Worm (Caenorhabditis elegans) whole organism, late embryonic: Measurements from ENCODE around the gene E02H4.7.
A peak's percentile ranks its signal among the peaks of the same experiment; 100 is the strongest.

ENCODE experiments used
- F13H6.1 ChIP-seq: sonication (generic microtip); optimal IDR thresholded peaks from 2 replicates; lab custom pipeline; 2016; ENCODE audit warnings: missing genetic modification characterization, missing compliant biosample characterization
- T23F11.4 ChIP-seq: fragments of 200-800 bp; sonication (Bioruptor generic); optimal IDR thresholded peaks from 2 replicates; lab custom pipeline; 2018; ENCODE audit warnings: mild to moderate bottlenecking, missing genetic modification characterization, missing compliant biosample characterization
- Y22D7AL.16 ChIP-seq: sonication (generic microtip); optimal IDR thresholded peaks from 2 replicates; lab custom pipeline; 2016; ENCODE audit warnings: missing genetic modification characterization, missing compliant biosample characterization
- ahr-1 ChIP-seq: sonication (generic microtip); optimal IDR thresholded peaks from 2 replicates; lab custom pipeline; 2016; ENCODE audit warnings: missing genetic modification characterization, missing compliant biosample characterization
- ceh-14 ChIP-seq: sonication (generic microtip); optimal IDR thresholded peaks from 2 replicates; lab custom pipeline; 2016; ENCODE audit warnings: missing genotype, missing genetic modification characterization, missing compliant biosample characterization
- ceh-18 ChIP-seq: sonication (generic microtip); optimal IDR thresholded peaks from 2 replicates; lab custom pipeline; 2016; ENCODE audit warnings: missing genetic modification characterization, missing compliant biosample characterization
- ceh-24 ChIP-seq: sonication (generic microtip); optimal IDR thresholded peaks from 2 replicates; lab custom pipeline; 2016; ENCODE audit warnings: mild to moderate bottlenecking, missing genetic modification characterization, missing compliant biosample characterization
- ceh-31 ChIP-seq: sonication (generic microtip); optimal IDR thresholded peaks from 2 replicates; lab custom pipeline; 2016; ENCODE audit warnings: missing genetic modification characterization, missing compliant biosample characterization
- ceh-45 ChIP-seq: fragments of 200-800 bp; sonication (Bioruptor generic); IDR thresholded peaks from 2 replicates; pipeline ENCODE4 v1.3.6; 2022; ENCODE audit warnings: missing genetic modification reagents, missing genetic modification characterization, missing compliant biosample characterization
- ceh-6 ChIP-seq: fragments of 200-800 bp; sonication (Bioruptor generic); optimal IDR thresholded peaks from 2 replicates; lab custom pipeline; 2018; ENCODE audit warnings: mild to moderate bottlenecking, missing genetic modification characterization, missing compliant biosample characterization
- ceh-9 ChIP-seq: sonication (generic microtip); optimal IDR thresholded peaks from 2 replicates; lab custom pipeline; 2016; ENCODE audit warnings: mild to moderate bottlenecking, missing genetic modification characterization, inconsistent platforms, missing compliant biosample characterization
- dve-1 ChIP-seq: sonication (generic microtip); optimal IDR thresholded peaks from 2 replicates; lab custom pipeline; 2017; ENCODE audit warnings: antibody characterized with exemption, mild to moderate bottlenecking, missing genetic modification characterization, missing compliant biosample characterization
- elt-2 ChIP-seq: sonication (generic microtip); optimal IDR thresholded peaks from 2 replicates; lab custom pipeline; 2016; ENCODE audit warnings: missing genetic modification reagents, missing genetic modification characterization, missing compliant biosample characterization
- elt-4 ChIP-seq: sonication (generic microtip); optimal IDR thresholded peaks from 2 replicates; lab custom pipeline; 2016; ENCODE audit warnings: missing genetic modification characterization, missing compliant biosample characterization
- eyg-1 ChIP-seq: sonication (generic microtip); optimal IDR thresholded peaks from 2 replicates; lab custom pipeline; 2016; ENCODE audit warnings: missing genotype, missing genetic modification characterization, missing compliant biosample characterization
- fkh-6 ChIP-seq: sonication (generic microtip); optimal IDR thresholded peaks from 2 replicates; lab custom pipeline; 2016; ENCODE audit warnings: missing genetic modification characterization, missing compliant biosample characterization
- gmeb-2 ChIP-seq: sonication (generic microtip); optimal IDR thresholded peaks from 2 replicates; lab custom pipeline; 2016; ENCODE audit warnings: missing genetic modification characterization, inconsistent platforms, missing compliant biosample characterization
- hlh-15 ChIP-seq: sonication (generic microtip); optimal IDR thresholded peaks from 2 replicates; lab custom pipeline; 2016; ENCODE audit warnings: missing genetic modification characterization, missing compliant biosample characterization
- hlh-30 ChIP-seq: sonication (generic microtip); optimal IDR thresholded peaks from 2 replicates; lab custom pipeline; 2017; ENCODE audit warnings: antibody characterized with exemption, missing genetic modification characterization, missing compliant biosample characterization; ENCODE audit not compliant: insufficient read depth
- lim-6 ChIP-seq: sonication (generic microtip); optimal IDR thresholded peaks from 2 replicates; lab custom pipeline; 2016; ENCODE audit warnings: missing genetic modification characterization, missing compliant biosample characterization
- mec-3 ChIP-seq: sonication (generic microtip); optimal IDR thresholded peaks from 2 replicates; lab custom pipeline; 2016; ENCODE audit warnings: borderline replicate concordance, missing genetic modification characterization, missing compliant biosample characterization
- nfya-1 ChIP-seq: sonication (generic microtip); optimal IDR thresholded peaks from 2 replicates; lab custom pipeline; 2017; ENCODE audit warnings: missing genetic modification characterization, mild to moderate bottlenecking, missing compliant biosample characterization, antibody characterized with exemption, moderate library complexity
- nhr-232 ChIP-seq: sonication (generic microtip); optimal IDR thresholded peaks from 2 replicates; lab custom pipeline; 2016; ENCODE audit warnings: missing genetic modification characterization, missing compliant biosample characterization
- npax-4 ChIP-seq: sonication (generic microtip); optimal IDR thresholded peaks from 2 replicates; lab custom pipeline; 2016; ENCODE audit warnings: missing genetic modification characterization, missing compliant biosample characterization
- pag-3 ChIP-seq: sonication (generic microtip); optimal IDR thresholded peaks from 2 replicates; lab custom pipeline; 2016; ENCODE audit warnings: missing compliant biosample characterization, missing genetic modification characterization, borderline replicate concordance
- pax-1 ChIP-seq: fragments of 150-350 bp; optimal IDR thresholded peaks from 2 replicates; lab custom pipeline; 2014; ENCODE audit warnings: missing biosample characterization, missing genetic modification characterization
- pha-2 ChIP-seq: sonication (generic microtip); optimal IDR thresholded peaks from 2 replicates; lab custom pipeline; 2017; ENCODE audit warnings: mild to moderate bottlenecking, missing genetic modification characterization, missing compliant biosample characterization
- ref-2 ChIP-seq: sonication (generic microtip); optimal IDR thresholded peaks from 2 replicates; lab custom pipeline; 2016; ENCODE audit warnings: missing genetic modification characterization, missing compliant biosample characterization
- rnt-1 ChIP-seq: sonication (generic microtip); optimal IDR thresholded peaks from 2 replicates; lab custom pipeline; 2016; ENCODE audit warnings: missing genetic modification characterization, missing compliant biosample characterization
- sdc-2 ChIP-seq: sonication (generic microtip); optimal IDR thresholded peaks from 2 replicates; lab custom pipeline; 2016; ENCODE audit warnings: missing genotype, missing genetic modification characterization, missing compliant biosample characterization
- sox-2 ChIP-seq: fragments of 200-800 bp; sonication (Bioruptor generic); IDR thresholded peaks from 2 replicates; pipeline ENCODE4 v1.3.6; 2022; ENCODE audit warnings: missing genetic modification reagents, missing genetic modification characterization, missing compliant biosample characterization
- tbx-7 ChIP-seq: sonication (generic microtip); optimal IDR thresholded peaks from 2 replicates; lab custom pipeline; 2016; ENCODE audit warnings: missing genotype, missing genetic modification characterization, missing compliant biosample characterization
- unc-42 ChIP-seq: sonication (generic microtip); optimal IDR thresholded peaks from 2 replicates; lab custom pipeline; 2016; ENCODE audit warnings: missing genotype, missing genetic modification characterization, missing compliant biosample characterization
- unc-86 ChIP-seq: sonication (generic microtip); optimal IDR thresholded peaks from 2 replicates; lab custom pipeline; 2016; ENCODE audit warnings: missing genetic modification characterization, missing compliant biosample characterization
- zip-5 ChIP-seq: sonication (generic microtip); optimal IDR thresholded peaks from 2 replicates; lab custom pipeline; 2016; ENCODE audit warnings: missing genetic modification characterization, missing compliant biosample characterization

Gene E02H4.7

DNA sequence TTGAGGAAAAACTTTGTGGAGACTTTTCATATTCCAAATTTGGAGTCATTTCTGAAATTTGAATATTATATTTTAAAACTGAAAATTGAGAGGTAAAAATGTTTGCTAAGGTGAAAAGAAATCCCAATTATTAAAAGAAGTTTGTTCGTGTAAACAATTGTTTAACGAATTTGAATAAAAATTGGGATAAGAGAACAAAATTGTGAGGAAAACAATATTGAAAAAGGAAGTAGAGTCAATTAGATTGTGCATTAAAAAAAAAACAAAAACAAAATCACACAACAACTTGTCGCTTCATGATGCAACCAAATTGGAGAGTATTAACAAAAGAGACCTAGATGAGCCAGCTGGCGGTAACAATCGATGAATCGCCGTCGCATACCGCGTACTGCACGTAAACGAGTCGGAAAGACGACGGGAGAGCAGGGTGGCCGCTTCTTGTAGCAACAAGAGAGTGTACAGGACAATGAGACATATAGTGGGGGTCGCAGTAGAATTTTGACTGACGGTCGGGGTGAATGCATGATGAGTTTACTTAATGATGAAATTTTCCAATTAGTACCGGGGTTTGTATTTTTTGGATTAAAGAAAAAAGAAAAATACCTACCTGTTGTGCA, 12.6 kb upstream of the E02H4.7 start, which contains the start of gene K04C1.3:
Gene K04C1.3, minus strand, starts transcription at position 51 of the 617 bp plus-strand sequence.
- peak; percentile 60 for TF ChIP-seq ceh-31
- no peak for TF ChIP-seq unc-86 (tag; lab: Kevin White, UChicago)
- TF ChIP-seq nfya-1: no peak
- no peak for TF ChIP-seq zip-5 (tag; lab: Kevin White, UChicago)
- no peak for TF ChIP-seq Y22D7AL.16 (tag; lab: Kevin White, UChicago)
- no peak for TF ChIP-seq pax-1 (tag; lab: Kevin White, UChicago)
- TF ChIP-seq F13H6.1 (tag; lab: Kevin White, UChicago): no peak
- TF ChIP-seq nhr-232 (tag; lab: Kevin White, UChicago): no peak
- TF ChIP-seq sdc-2 (tag; lab: Kevin White, UChicago): no peak

DNA sequence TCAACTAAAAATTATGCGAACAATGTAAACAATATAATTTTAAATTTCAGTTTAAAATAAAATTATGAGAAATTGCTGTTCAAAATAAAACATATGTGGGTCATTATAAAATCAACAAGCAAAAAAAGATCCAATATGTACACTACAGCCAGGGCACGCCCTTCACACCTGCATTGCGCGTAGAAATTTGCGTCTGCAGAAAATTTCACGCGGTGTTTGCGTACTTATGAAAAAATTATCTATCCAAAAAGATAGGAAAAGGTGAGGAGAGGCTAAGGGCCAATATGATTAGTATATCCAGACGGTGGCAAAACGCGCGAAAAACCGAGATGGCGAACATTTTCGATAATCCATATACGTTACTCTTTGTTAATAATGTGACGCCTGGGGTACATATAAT, 11.6 kb upstream of the E02H4.7 start:
- peak; percentile 40 for TF ChIP-seq elt-2 (tag; lab: Kevin White, UChicago)
- no peak for TF ChIP-seq tbx-7 (tag; lab: Kevin White, UChicago)
- no peak for TF ChIP-seq ceh-6 (GFP tag; lab: Kevin White, UChicago)
- TF ChIP-seq hlh-15 (tag; lab: Kevin White, UChicago): no peak
- TF ChIP-seq ceh-45: no peak

DNA sequence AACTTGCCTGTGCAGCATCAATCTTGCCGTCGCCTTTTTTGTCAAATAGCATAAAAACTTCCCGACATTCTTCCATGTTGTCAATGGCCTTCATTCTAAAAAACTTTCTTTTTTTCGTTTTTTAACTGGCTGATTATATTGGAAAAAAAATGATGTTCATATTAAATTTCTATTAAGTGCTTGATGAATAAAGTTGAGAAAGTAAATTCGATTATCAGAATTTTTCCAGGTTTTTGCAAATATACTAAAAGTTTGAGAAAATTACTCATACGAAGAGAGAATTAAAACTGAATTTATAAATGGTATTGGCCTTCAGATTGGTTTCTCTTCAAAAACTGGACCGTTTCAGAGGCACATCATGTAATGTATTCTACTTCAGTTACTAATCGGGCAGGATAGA, 9.6 kb upstream of the E02H4.7 start, which contains the start of gene mlc-6:
Gene mlc-6, minus strand, starts transcription at position 101 of the 400 bp plus-strand sequence.
- TF ChIP-seq ref-2 (tag; lab: Kevin White, UChicago) (no peak), tbx-7 (tag; lab: Kevin White, UChicago) (no peak), ceh-14 (tag; lab: Kevin White, UChicago) (no peak), Y22D7AL.16 (tag; lab: Kevin White, UChicago) (no peak), rnt-1 (tag; lab: Kevin White, UChicago) (no peak), fkh-6 (no peak), ceh-24 (tag; lab: Kevin White, UChicago) (no peak), sox-2 (GFP tag; lab: Robert Waterston, UW) (no peak), sdc-2 (tag; lab: Kevin White, UChicago) (no peak), lim-6 (tag; lab: Kevin White, UChicago) (no peak)

DNA sequence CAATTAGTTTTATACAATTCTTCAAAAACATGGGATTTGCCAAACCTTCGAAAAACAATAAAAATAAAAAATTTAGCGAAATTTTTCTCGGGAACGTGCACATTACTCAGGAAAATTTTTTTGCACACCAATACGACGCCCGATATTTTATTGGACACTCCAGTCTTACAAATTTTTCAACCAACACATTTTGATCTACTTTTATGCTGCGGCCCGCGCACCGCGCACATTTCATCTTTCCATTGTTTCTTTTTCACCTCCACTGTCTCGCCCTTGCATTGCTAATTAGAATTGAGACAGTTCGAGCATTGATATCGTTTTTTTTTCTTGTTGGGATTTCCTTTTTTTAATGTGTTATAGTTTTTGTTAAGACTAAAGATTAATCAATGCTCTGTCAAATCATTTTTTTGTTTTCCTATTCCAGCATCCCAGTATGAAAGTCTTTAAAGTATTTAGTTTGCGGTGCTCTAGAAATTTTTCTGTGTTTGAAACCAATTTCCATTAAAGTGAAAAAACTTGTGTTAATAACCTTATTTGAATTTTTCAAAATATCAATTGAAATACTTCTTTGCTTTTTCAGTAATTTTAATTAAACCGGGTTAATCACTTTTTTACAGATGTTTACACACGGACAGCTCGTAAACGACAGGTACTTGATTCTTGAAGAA, 8.5 kb upstream of the E02H4.7 start, which contains the start of gene K04C1.5:
Gene K04C1.5, plus strand, starts transcription at position 618 of the 668 bp plus-strand sequence.
- TF ChIP-seq lim-6 (tag; lab: Kevin White, UChicago): no peak
- TF ChIP-seq ceh-9 (tag; lab: Kevin White, UChicago): no peak
- TF ChIP-seq ceh-45: no peak

DNA sequence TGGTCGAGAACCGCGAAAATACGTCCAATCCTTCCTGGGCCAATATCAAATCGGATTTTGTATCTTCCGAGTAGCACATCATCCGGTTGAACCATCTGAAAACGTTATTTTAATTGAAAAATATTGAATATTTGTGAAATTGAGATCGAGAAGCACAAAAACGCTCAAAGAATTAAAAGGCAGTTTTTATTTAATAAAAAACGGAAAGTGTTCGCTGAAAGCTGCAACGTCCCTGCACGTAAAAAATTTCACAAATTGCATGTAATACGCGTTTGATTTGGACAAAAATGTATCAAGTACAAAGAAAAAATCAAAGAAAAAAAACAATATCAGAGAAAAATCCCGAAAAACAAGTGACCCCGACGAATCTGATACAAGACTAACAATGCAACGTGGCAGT, 4.0 kb upstream of the E02H4.7 start, which contains the start of gene E02H4.6:
Gene E02H4.6, minus strand, starts transcription at position 101 of the 400 bp plus-strand sequence.
- TF ChIP-seq pag-3: no peak
- TF ChIP-seq hlh-30: no peak
- no peak for TF ChIP-seq elt-4
- no peak for TF ChIP-seq ahr-1
- no peak for TF ChIP-seq hlh-15 (tag; lab: Kevin White, UChicago)
- no peak for TF ChIP-seq dve-1 (tag; lab: Kevin White, UChicago)
- TF ChIP-seq gmeb-2: no peak
- no peak for TF ChIP-seq mec-3 (tag; lab: Kevin White, UChicago)
- no peak for TF ChIP-seq npax-4 (tag; lab: Kevin White, UChicago)
- no peak for TF ChIP-seq ceh-24 (tag; lab: Kevin White, UChicago)
- no peak for TF ChIP-seq ceh-14 (tag; lab: Kevin White, UChicago)
- no peak for TF ChIP-seq pha-2
- TF ChIP-seq ceh-18: no peak
- no peak for TF ChIP-seq ceh-45
- TF ChIP-seq eyg-1 (tag; lab: Kevin White, UChicago): no peak
- no peak for TF ChIP-seq unc-42 (tag; lab: Kevin White, UChicago)
- TF ChIP-seq ceh-6 (GFP tag; lab: Kevin White, UChicago): no peak
- TF ChIP-seq sdc-2 (tag; lab: Kevin White, UChicago): no peak
- no peak for TF ChIP-seq T23F11.4
